Worm (Caenorhabditis elegans) whole organism, young adult: ENCODE measurements around the gene tag-196.

Source experiments
- B0261.1 ChIP-seq: sonication (generic microtip); optimal IDR thresholded peaks from 2 replicates; lab custom pipeline; 2016; ENCODE audit warnings: mild to moderate bottlenecking, missing genetic modification characterization, moderate library complexity, missing compliant biosample characterization
- B0336.3 ChIP-seq: fragments of 200-800 bp; sonication (Bioruptor generic); IDR thresholded peaks from 2 replicates; pipeline ENCODE4 v1.3.6; 2022; ENCODE audit warnings: missing genetic modification characterization, missing compliant biosample characterization
- F23B12.7 ChIP-seq: sonication (generic microtip); optimal IDR thresholded peaks from 2 replicates; lab custom pipeline; 2017; ENCODE audit warnings: missing genetic modification characterization, mild to moderate bottlenecking, missing compliant biosample characterization, antibody characterized with exemption, moderate library complexity; ENCODE audit not compliant: insufficient read depth
- F39B2.1 ChIP-seq: fragments of 200-800 bp; sonication (Bioruptor generic); IDR thresholded peaks from 2 replicates; pipeline ENCODE4 v1.3.6; 2022; ENCODE audit warnings: missing genetic modification reagents, missing genetic modification characterization, missing compliant biosample characterization
- F52B5.7 ChIP-seq: sonication (generic microtip); optimal IDR thresholded peaks from 2 replicates; lab custom pipeline; 2016; ENCODE audit warnings: mild to moderate bottlenecking, missing genetic modification characterization, missing compliant biosample characterization
- K12H6.12 ChIP-seq: fragments of 200-800 bp; sonication (Bioruptor generic); optimal IDR thresholded peaks from 2 replicates; lab custom pipeline; 2018; ENCODE audit warnings: mild to moderate bottlenecking, missing genetic modification characterization, missing compliant biosample characterization
- T07F8.4 ChIP-seq: sonication (generic microtip); optimal IDR thresholded peaks from 2 replicates; lab custom pipeline; 2016; ENCODE audit warnings: mild to moderate bottlenecking, missing genetic modification characterization, moderate library complexity, missing compliant biosample characterization
- Y56A3A.18 ChIP-seq: fragments of 200-800 bp; sonication (Bioruptor generic); IDR thresholded peaks from 2 replicates; pipeline ENCODE4 v1.3.6; 2022; ENCODE audit warnings: missing genetic modification reagents, missing genetic modification characterization, missing compliant biosample characterization
- ZK185.1 ChIP-seq: sonication (generic microtip); optimal IDR thresholded peaks from 2 replicates; lab custom pipeline; 2016; ENCODE audit warnings: mild to moderate bottlenecking, missing genetic modification characterization, missing compliant biosample characterization; ENCODE audit not compliant: poor library complexity, severe bottlenecking
- aptf-3 ChIP-seq: fragments of 200-800 bp; sonication (Bioruptor generic); IDR thresholded peaks from 2 replicates; pipeline ENCODE4 v1.3.6; 2022; ENCODE audit warnings: missing genetic modification characterization, missing compliant biosample characterization
- cebp-1 ChIP-seq, 2 experiments: fragments of 200-800 bp in 1 of 2; sonication (Bioruptor generic) in 1 of 2; sonication (generic microtip) in 1 of 2; IDR thresholded peaks in 1 of 2; optimal IDR thresholded peaks in 1 of 2; 2 replicates each; pipeline versions ENCODE4 v1.3.6 to Lab custom; 2017 to 2022; ENCODE audit warnings: missing compliant biosample characterization in 2 of 2, missing genetic modification characterization in 2 of 2, mild to moderate bottlenecking in 1 of 2, missing genetic modification reagents in 1 of 2, moderate library complexity in 1 of 2
- cebp-2 ChIP-seq: fragments of 200-800 bp; sonication (Bioruptor generic); IDR thresholded peaks from 2 replicates; pipeline ENCODE4 v1.3.6; 2022; ENCODE audit warnings: missing genetic modification characterization, missing compliant biosample characterization
- ceh-40 ChIP-seq: fragments of 200-800 bp; sonication (Bioruptor generic); IDR thresholded peaks from 2 replicates; pipeline ENCODE4 v1.3.6; 2022; ENCODE audit warnings: missing genetic modification characterization, missing compliant biosample characterization
- ceh-79 ChIP-seq: sonication (generic microtip); optimal IDR thresholded peaks from 2 replicates; lab custom pipeline; 2017; ENCODE audit warnings: mild to moderate bottlenecking, missing genetic modification characterization, missing compliant biosample characterization
- ceh-91 ChIP-seq: fragments of 200-800 bp; sonication (Bioruptor generic); IDR thresholded peaks from 2 replicates; pipeline ENCODE4 v1.3.6; 2022; ENCODE audit warnings: missing genetic modification reagents, missing genetic modification characterization, missing compliant biosample characterization
- chd-7 ChIP-seq: sonication (generic microtip); optimal IDR thresholded peaks from 2 replicates; lab custom pipeline; 2016; ENCODE audit warnings: mild to moderate bottlenecking, missing genetic modification characterization, moderate library complexity, missing compliant biosample characterization
- dox-1 ChIP-seq: fragments of 200-800 bp; sonication (Bioruptor generic); IDR thresholded peaks from 2 replicates; pipeline ENCODE4 v1.3.6; 2022; ENCODE audit warnings: missing genetic modification reagents, missing genetic modification characterization, missing compliant biosample characterization
- dpl-1 ChIP-seq: fragments of 150-350 bp; optimal IDR thresholded peaks from 2 replicates; lab custom pipeline; 2014; ENCODE audit warnings: missing biosample characterization, missing genetic modification reagents, missing genetic modification characterization
- gei-17 ChIP-seq: fragments of 200-800 bp; sonication (Bioruptor generic); optimal IDR thresholded peaks from 2 replicates; lab custom pipeline; 2018; ENCODE audit warnings: mild to moderate bottlenecking, missing genetic modification characterization, missing compliant biosample characterization
- hlh-12 ChIP-seq: sonication (generic microtip); optimal IDR thresholded peaks from 2 replicates; lab custom pipeline; 2016; ENCODE audit warnings: missing genetic modification characterization, missing compliant biosample characterization
- hmg-1.2 ChIP-seq: fragments of 200-800 bp; sonication (Bioruptor generic); IDR thresholded peaks from 2 replicates; pipeline ENCODE4 v1.3.6; 2022; ENCODE audit warnings: missing genetic modification reagents, missing genetic modification characterization, missing compliant biosample characterization
- lin-26 ChIP-seq: fragments of 200-800 bp; sonication (Bioruptor generic); IDR thresholded peaks from 2 replicates; pipeline ENCODE4 v1.3.6; 2022; ENCODE audit warnings: missing genetic modification reagents, missing genetic modification characterization, missing compliant biosample characterization
- lin-35 ChIP-seq, 3 experiments: fragments of 150-350 bp in 2 of 3; sonication (generic microtip) in 1 of 3; optimal IDR thresholded peaks; 2 replicates each; lab custom pipeline; 2014 to 2018; ENCODE audit warnings: missing biosample characterization in 3 of 3, missing genetic modification characterization in 3 of 3, missing genetic modification reagents in 3 of 3
- madf-3 ChIP-seq: fragments of 200-800 bp; sonication (Bioruptor generic); IDR thresholded peaks from 2 replicates; pipeline ENCODE4 v1.3.6; 2022; ENCODE audit warnings: missing genetic modification reagents, missing genetic modification characterization, missing compliant biosample characterization
- madf-6 ChIP-seq: fragments of 200-800 bp; sonication (Bioruptor generic); IDR thresholded peaks from 2 replicates; pipeline ENCODE4 v1.3.6; 2022; ENCODE audit warnings: missing genetic modification reagents, missing genetic modification characterization, missing compliant biosample characterization
- nfyb-1 ChIP-seq: fragments of 200-800 bp; sonication (Bioruptor generic); IDR thresholded peaks from 2 replicates; pipeline ENCODE4 v1.3.6; 2022; ENCODE audit warnings: missing genetic modification reagents, missing genetic modification characterization, missing compliant biosample characterization
- nhr-120 ChIP-seq: fragments of 200-800 bp; sonication (Bioruptor generic); IDR thresholded peaks from 2 replicates; pipeline ENCODE4 v1.3.6; 2022; ENCODE audit warnings: missing genetic modification characterization, missing compliant biosample characterization
- nhr-80 ChIP-seq: sonication (generic microtip); optimal IDR thresholded peaks from 2 replicates; lab custom pipeline; 2016; ENCODE audit warnings: missing genetic modification characterization, missing compliant biosample characterization
- nhr-90 ChIP-seq: sonication (generic microtip); optimal IDR thresholded peaks from 2 replicates; lab custom pipeline; 2016; ENCODE audit warnings: missing genotype, mild to moderate bottlenecking, missing genetic modification characterization, missing compliant biosample characterization
- pha-4 ChIP-seq: fragments of 150-350 bp; sonication (generic microtip); optimal IDR thresholded peaks from 2 replicates; lab custom pipeline; 2014; ENCODE audit warnings: missing biosample characterization, missing genetic modification reagents, missing genetic modification characterization
- rec-8 ChIP-seq, 2 experiments: sonication (generic microtip); optimal IDR thresholded peaks; 2 replicates each; lab custom pipeline; 2016; ENCODE audit warnings: mild to moderate bottlenecking in 2 of 2, missing genetic modification characterization in 2 of 2, missing genetic modification reagents in 2 of 2, missing genotype in 2 of 2, missing biosample characterization in 1 of 2, missing compliant biosample characterization in 1 of 2, moderate library complexity in 1 of 2
- repo-1 ChIP-seq: sonication (generic microtip); optimal IDR thresholded peaks from 2 replicates; lab custom pipeline; 2017; ENCODE audit warnings: mild to moderate bottlenecking, missing genetic modification characterization, missing compliant biosample characterization
- sdz-38 ChIP-seq: sonication (generic microtip); optimal IDR thresholded peaks from 2 replicates; lab custom pipeline; 2016; ENCODE audit warnings: missing genotype, missing genetic modification characterization, missing compliant biosample characterization
- xnd-1 ChIP-seq: sonication (generic microtip); optimal IDR thresholded peaks from 2 replicates; lab custom pipeline; 2016; ENCODE audit warnings: missing genotype, missing genetic modification reagents, missing genetic modification characterization, missing compliant biosample characterization
- zfh-2 ChIP-seq: fragments of 200-800 bp; sonication (Bioruptor generic); conservative IDR thresholded peaks from 2 replicates; pipeline ENCODE4 v1.3.6; 2022; ENCODE audit warnings: missing genetic modification reagents, missing genetic modification characterization, missing compliant biosample characterization
- ztf-25 ChIP-seq: fragments of 200-800 bp; sonication (Bioruptor generic); IDR thresholded peaks from 2 replicates; pipeline ENCODE4 v1.3.6; 2022; ENCODE audit warnings: missing genetic modification reagents, missing genetic modification characterization, missing compliant biosample characterization
- ztf-26 ChIP-seq: sonication (generic microtip); optimal IDR thresholded peaks from 2 replicates; lab custom pipeline; 2017; ENCODE audit warnings: missing genetic modification characterization, missing compliant biosample characterization
- ztf-28 ChIP-seq: fragments of 200-800 bp; sonication (Bioruptor generic); IDR thresholded peaks from 2 replicates; pipeline ENCODE4 v1.3.6; 2022; ENCODE audit warnings: missing genetic modification reagents, missing genetic modification characterization, missing compliant biosample characterization
- ztf-3 ChIP-seq: fragments of 200-800 bp; sonication (Bioruptor generic); optimal IDR thresholded peaks from 2 replicates; lab custom pipeline; 2018; ENCODE audit warnings: mild to moderate bottlenecking, missing genetic modification characterization, missing compliant biosample characterization

tag-196 gene

DNA sequence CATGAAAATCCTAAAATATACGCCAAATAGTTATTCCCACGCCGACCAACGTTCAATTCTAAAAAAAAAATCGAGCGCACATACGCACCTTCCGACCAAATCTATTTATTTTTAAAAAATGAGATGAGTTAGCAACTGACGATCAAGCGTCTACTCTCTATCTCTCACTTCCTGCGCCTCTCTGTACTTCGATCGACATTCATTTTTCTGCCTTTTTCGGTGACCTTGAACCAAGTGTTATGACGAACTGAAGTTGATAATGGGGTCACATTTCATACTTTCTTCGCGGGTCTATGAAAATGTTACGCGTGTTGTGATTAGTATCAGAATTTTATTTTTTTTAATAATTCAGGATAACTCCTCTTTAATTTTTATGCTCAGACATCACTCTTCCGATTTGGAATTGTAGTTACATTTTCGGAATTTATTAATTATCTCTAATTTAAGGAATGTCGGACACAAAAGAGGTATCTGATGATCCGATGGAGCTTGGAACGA is 12.7 kb downstream of the tag-196 start, which contains the start of gene smk-1 (continued):
- TF ChIP-seq dpl-1 (GFP tag; lab: Kevin White, UChicago) (no peak), ztf-28 (GFP tag; lab: Robert Waterston, UW) (no peak), Y56A3A.18 (GFP tag; lab: Robert Waterston, UW) (no peak)

ce11 chrV:8608483-8608882 is 13.8 kb downstream of the tag-196 start:
- TF ChIP-seq nhr-90 (no peak), sdz-38 (tag; lab: Kevin White, UChicago) (no peak), F39B2.1 (no peak)

DNA sequence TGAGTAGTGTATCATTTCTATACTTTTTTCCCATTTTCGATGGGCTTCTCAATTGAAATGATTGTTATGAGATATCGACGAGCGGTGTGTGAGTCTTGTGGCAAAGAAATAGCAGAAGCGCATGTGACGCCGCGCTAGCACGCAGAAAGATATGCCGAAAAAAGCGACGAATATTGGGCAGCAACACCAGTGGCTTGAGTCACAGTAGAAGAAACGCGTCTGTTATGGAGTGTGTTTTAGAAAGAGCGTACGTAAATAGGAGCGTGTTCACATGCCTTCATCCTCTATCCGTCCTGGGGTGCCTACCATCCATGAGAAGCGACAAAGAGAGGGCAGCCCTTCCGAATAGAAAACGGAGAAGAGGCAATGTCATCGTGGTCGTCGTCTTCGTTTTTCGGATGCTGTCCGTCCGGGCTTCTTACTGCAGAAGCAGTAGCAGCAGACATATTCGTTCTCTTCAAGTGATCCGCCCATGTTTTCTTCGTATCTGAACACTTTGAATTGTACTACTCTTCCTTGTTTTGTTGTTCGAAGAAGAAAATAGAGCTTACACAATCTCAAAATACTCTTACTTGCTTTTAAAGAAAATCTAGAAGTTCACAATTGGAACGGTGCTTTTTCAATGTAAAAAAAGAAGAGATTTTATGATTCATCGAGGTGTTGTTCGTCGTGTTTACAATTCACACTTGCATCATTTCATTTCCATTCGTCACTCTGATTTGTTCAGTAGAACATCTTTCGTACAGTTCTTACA is 15.2 kb downstream of the tag-196 start:
- 0 out of 2 replicates have a peak, but pooled peaks have one; percentile 5 for TF ChIP-seq hmg-1.2 (GFP tag; lab: Robert Waterston, UW)
- TF ChIP-seq dpl-1 (GFP tag; lab: Kevin White, UChicago): no peak
- peak in 1 of 3 experiments; percentile 11 for TF ChIP-seq lin-35 (GFP tag; optimal IDR thresholded peaks at IDR 0.05; lab: Kevin White, UChicago)
- 0 out of 2 replicates have a peak, but pooled peaks have one; percentile 30 for TF ChIP-seq nhr-120
- no peak for TF ChIP-seq ceh-40 (GFP tag; lab: Robert Waterston, UW)
- TF ChIP-seq repo-1 (tag; lab: Kevin White, UChicago): peak; percentile 31
- TF ChIP-seq cebp-1 (GFP tag; IDR thresholded peaks at IDR 0.05; lab: Robert Waterston, UW): no peak
- TF ChIP-seq cebp-1 (tag; optimal IDR thresholded peaks at IDR 0.05; lab: Kevin White, UChicago): peak; percentile 36
- TF ChIP-seq aptf-3 (GFP tag; lab: Robert Waterston, UW): 0 out of 2 replicates have a peak, but pooled peaks have one; percentile 7
- peak; percentile 22 for TF ChIP-seq F52B5.7 (tag; lab: Kevin White, UChicago)
- peak; percentile 54; the same call in 1 of the 2 replicates for TF ChIP-seq zfh-2
- TF ChIP-seq cebp-2 (GFP tag; lab: Robert Waterston, UW): no peak
- TF ChIP-seq chd-7 (tag; lab: Kevin White, UChicago): peak; percentile 38
- TF ChIP-seq lin-26 (GFP tag; lab: Robert Waterston, UW): peak; percentile 66; the same call in 1 of the 2 replicates
- no peak for TF ChIP-seq B0261.1 (tag; lab: Kevin White, UChicago)

DNA sequence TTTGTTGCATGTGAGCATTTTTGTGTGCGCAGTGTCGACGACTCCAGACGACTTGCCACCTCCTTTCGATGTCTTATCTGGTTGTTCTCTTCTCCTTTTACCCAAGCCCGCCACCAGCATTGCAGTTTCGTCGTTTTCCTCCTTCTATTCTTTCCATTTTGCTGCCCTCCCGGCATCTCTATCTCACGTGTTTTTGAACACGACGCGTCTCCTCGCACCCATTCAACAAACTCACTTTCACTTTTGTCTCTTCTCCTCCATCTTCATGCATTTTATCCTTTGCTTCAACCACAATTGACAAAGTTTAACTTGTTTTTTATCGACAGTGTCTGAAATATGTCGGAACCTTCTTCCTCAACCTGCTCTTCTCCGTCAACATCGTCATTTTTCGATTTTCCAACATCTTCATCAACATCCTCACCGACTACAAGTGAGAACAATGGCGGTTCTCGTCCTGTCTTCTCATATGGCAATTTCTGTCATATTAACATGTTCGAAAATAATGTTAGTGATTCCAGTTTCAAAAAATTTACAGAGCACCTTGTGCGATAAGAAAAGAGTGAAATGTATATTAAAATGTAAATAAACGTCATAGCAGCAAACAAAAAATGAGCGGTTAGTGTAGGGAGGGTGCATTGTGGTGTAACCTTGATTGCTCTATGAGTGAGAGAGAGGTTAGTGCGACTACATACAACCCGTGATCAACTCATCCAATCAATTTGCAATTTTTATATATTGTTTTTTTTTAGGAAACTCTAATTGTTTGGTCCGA is 16.1 kb downstream of the tag-196 start, which contains the start of gene fip-4:
Gene fip-4 (minus strand): TSS at position 636 of the 772 bp plus-strand sequence.
- TF ChIP-seq ZK185.1 (tag; lab: Kevin White, UChicago) (peak; percentile 10), B0336.3 (GFP tag; lab: Robert Waterston, UW) (0 out of 2 replicates have a peak, but pooled peaks have one; percentile 18), ztf-3 (GFP tag; lab: Kevin White, UChicago) (no peak), dox-1 (GFP tag; lab: Robert Waterston, UW) (no peak; the same call in 1 of the 2 replicates), xnd-1 (tag; lab: Kevin White, UChicago) (no peak), T07F8.4 (tag; lab: Kevin White, UChicago) (no peak), F39B2.1 (no peak), F23B12.7 (peak; percentile 23), aptf-3 (GFP tag; lab: Robert Waterston, UW) (0 out of 2 replicates have a peak, but pooled peaks have one; percentile 23), madf-6 (GFP tag; lab: Robert Waterston, UW) (no peak), pha-4 (tag; lab: Kevin White, UChicago) (peak; percentile 68), lin-26 (GFP tag; lab: Robert Waterston, UW) (no peak), nfyb-1 (GFP tag; lab: Robert Waterston, UW) (no peak), ceh-79 (tag; lab: Kevin White, UChicago) (no peak), ztf-25 (no peak), madf-3 (GFP tag; lab: Robert Waterston, UW) (no peak), sdz-38 (tag; lab: Kevin White, UChicago) (no peak), rec-8 (tag; optimal IDR thresholded peaks at IDR 0.05; lab: Kevin White, UChicago) (no peak), K12H6.12 (tag; lab: Kevin White, UChicago) (no peak), ztf-26 (no peak), gei-17 (GFP tag; lab: Kevin White, UChicago) (no peak), ceh-40 (GFP tag; lab: Robert Waterston, UW) (no peak), hlh-12 (no peak), nhr-80 (tag; lab: Kevin White, UChicago) (peak; percentile 67), lin-35 (GFP tag; optimal IDR thresholded peaks at IDR 0.05; lab: Kevin White, UChicago) (no peak), ceh-91 (GFP tag; lab: Robert Waterston, UW) (no peak)
